Worm (Caenorhabditis elegans) whole organism, L4 larva: ENCODE measurements around the gene smex-1.

Experiments
- F26F4.8 ChIP-seq: fragments of 200-800 bp; sonication (Bioruptor generic); conservative IDR thresholded peaks from 2 replicates; pipeline ENCODE4 v1.3.6; 2022; ENCODE audit warnings: missing genetic modification characterization, missing compliant biosample characterization
- F37D6.2 ChIP-seq: sonication (generic microtip); optimal IDR thresholded peaks from 2 replicates; lab custom pipeline; 2016; ENCODE audit warnings: mild to moderate bottlenecking, missing genetic modification characterization, missing compliant biosample characterization
- R02D3.7 ChIP-seq: fragments of 150-350 bp; sonication (generic microtip); optimal IDR thresholded peaks from 3 replicates; lab custom pipeline; 2014; ENCODE audit warnings: missing biosample characterization, missing genetic modification characterization
- Y48G9A.11 ChIP-seq: fragments of 200-800 bp; sonication (Bioruptor generic); IDR thresholded peaks from 2 replicates; pipeline ENCODE4 v1.3.6; 2022; ENCODE audit warnings: missing genetic modification reagents, missing genetic modification characterization, missing compliant biosample characterization
- ama-1 ChIP-seq: fragments of 150-350 bp; optimal IDR thresholded peaks from 2 replicates; lab custom pipeline; 2014; ENCODE audit warnings: inconsistent platforms, mixed read lengths
- ceh-28 ChIP-seq: fragments of 150-350 bp; optimal IDR thresholded peaks from 2 replicates; lab custom pipeline; 2014; ENCODE audit warnings: missing biosample characterization, missing genetic modification reagents, missing genetic modification characterization
- ceh-62 ChIP-seq: sonication (generic microtip); optimal IDR thresholded peaks from 2 replicates; lab custom pipeline; 2017; ENCODE audit warnings: missing biosample characterization, missing genetic modification characterization
- ctbp-1 ChIP-seq: fragments of 200-800 bp; sonication (Bioruptor generic); IDR thresholded peaks from 2 replicates; pipeline ENCODE4 v1.3.6; 2022; ENCODE audit warnings: missing genetic modification reagents, missing genetic modification characterization, missing compliant biosample characterization
- daf-12 ChIP-seq: fragments of 150-350 bp; optimal IDR thresholded peaks from 2 replicates; lab custom pipeline; 2014; ENCODE audit warnings: missing biosample characterization, missing genetic modification reagents, missing genetic modification characterization
- daf-16 ChIP-seq, 3 experiments: sonication (generic microtip); optimal IDR thresholded peaks; 2 replicates each; lab custom pipeline; 2016 to 2017; ENCODE audit warnings: missing genetic modification characterization in 3 of 3, missing genetic modification reagents in 3 of 3, mild to moderate bottlenecking in 2 of 3, missing compliant biosample characterization in 2 of 3, missing biosample characterization in 1 of 3, moderate library complexity in 1 of 3
- daf-19 ChIP-seq: fragments of 200-800 bp; sonication (Bioruptor generic); conservative IDR thresholded peaks from 2 replicates; pipeline ENCODE4 v1.3.6; 2022; ENCODE audit warnings: missing genetic modification characterization, missing compliant biosample characterization
- daf-8 ChIP-seq: fragments of 200-800 bp; sonication (Bioruptor generic); IDR thresholded peaks from 2 replicates; pipeline ENCODE4 v1.3.6; 2022; ENCODE audit warnings: missing genetic modification characterization, missing compliant biosample characterization
- dmd-6 ChIP-seq: fragments of 200-800 bp; sonication (Bioruptor generic); IDR thresholded peaks from 2 replicates; pipeline ENCODE4 v1.3.6; 2022; ENCODE audit warnings: missing genetic modification reagents, missing genetic modification characterization, missing compliant biosample characterization
- dmd-8 ChIP-seq: fragments of 200-800 bp; sonication (Bioruptor generic); IDR thresholded peaks from 2 replicates; pipeline ENCODE4 v1.3.6; 2022; ENCODE audit warnings: missing genetic modification characterization, missing compliant biosample characterization
- dmd-9 ChIP-seq: fragments of 200-800 bp; sonication (Bioruptor generic); IDR thresholded peaks from 2 replicates; pipeline ENCODE4 v1.3.6; 2022; ENCODE audit warnings: missing genetic modification reagents, missing genetic modification characterization, missing compliant biosample characterization
- duxl-1 ChIP-seq: sonication (generic microtip); optimal IDR thresholded peaks from 2 replicates; lab custom pipeline; 2016; ENCODE audit warnings: mild to moderate bottlenecking, missing genetic modification characterization, moderate library complexity, missing compliant biosample characterization; ENCODE audit not compliant: poor library complexity
- dve-1 ChIP-seq: sonication (generic microtip); optimal IDR thresholded peaks from 2 replicates; lab custom pipeline; 2017; ENCODE audit warnings: antibody characterized with exemption, mild to moderate bottlenecking, missing genetic modification characterization, missing compliant biosample characterization; ENCODE audit not compliant: insufficient read depth
- egl-27 ChIP-seq: sonication (generic microtip); optimal IDR thresholded peaks from 3 replicates; lab custom pipeline; 2017; ENCODE audit warnings: missing biosample characterization, missing genetic modification reagents, missing genetic modification characterization
- hlh-11 ChIP-seq: fragments of 200-800 bp; sonication (Bioruptor generic); optimal IDR thresholded peaks from 2 replicates; lab custom pipeline; 2018; ENCODE audit warnings: mild to moderate bottlenecking, missing genetic modification characterization, missing compliant biosample characterization
- hlh-30 ChIP-seq: sonication (generic microtip); optimal IDR thresholded peaks from 2 replicates; lab custom pipeline; 2017; ENCODE audit warnings: antibody characterized with exemption, mild to moderate bottlenecking, missing genetic modification characterization, missing compliant biosample characterization; ENCODE audit not compliant: insufficient read depth
- jun-1 ChIP-seq: fragments of 150-350 bp; optimal IDR thresholded peaks from 2 replicates; lab custom pipeline; 2014; ENCODE audit warnings: missing biosample characterization, missing genetic modification reagents, missing genetic modification characterization
- lim-7 ChIP-seq: fragments of 200-800 bp; sonication (Bioruptor generic); IDR thresholded peaks from 2 replicates; pipeline ENCODE4 v1.3.6; 2022; ENCODE audit warnings: missing genetic modification characterization, missing compliant biosample characterization
- lin-1 ChIP-seq: fragments of 200-800 bp; sonication (Bioruptor generic); IDR thresholded peaks from 2 replicates; pipeline ENCODE4 v1.3.6; 2022; ENCODE audit warnings: missing genetic modification reagents, missing genetic modification characterization, missing compliant biosample characterization
- lin-29 ChIP-seq: fragments of 200-800 bp; sonication (Bioruptor generic); IDR thresholded peaks from 2 replicates; pipeline ENCODE4 v1.3.6; 2022; ENCODE audit warnings: missing genetic modification reagents, missing genetic modification characterization, missing compliant biosample characterization
- lir-3 ChIP-seq: sonication (generic microtip); optimal IDR thresholded peaks from 2 replicates; lab custom pipeline; 2016; ENCODE audit warnings: mild to moderate bottlenecking, missing genetic modification characterization, missing compliant biosample characterization
- lsy-2 ChIP-seq, 2 experiments: fragments of 150-350 bp in 1 of 2; sonication (generic microtip) in 1 of 2; optimal IDR thresholded peaks; 2 replicates each; lab custom pipeline; 2014 to 2017; ENCODE audit warnings: missing biosample characterization in 2 of 2, missing genetic modification characterization in 2 of 2
- mdt-29 ChIP-seq: fragments of 200-800 bp; sonication (Bioruptor generic); IDR thresholded peaks from 2 replicates; pipeline ENCODE4 v1.3.6; 2022; ENCODE audit warnings: missing genetic modification reagents, missing genetic modification characterization, missing compliant biosample characterization
- mep-1 ChIP-seq: fragments of 150-350 bp; sonication (generic microtip); optimal IDR thresholded peaks from 3 replicates; lab custom pipeline; 2014; ENCODE audit warnings: missing biosample characterization, missing genetic modification characterization
- mes-2 ChIP-seq: sonication (generic microtip); optimal IDR thresholded peaks from 2 replicates; lab custom pipeline; 2016; ENCODE audit warnings: missing genotype, mild to moderate bottlenecking, missing genetic modification characterization, missing compliant biosample characterization; ENCODE audit not compliant: poor library complexity, severe bottlenecking
- mxl-3 ChIP-seq: fragments of 200-800 bp; sonication (Bioruptor generic); optimal IDR thresholded peaks from 2 replicates; lab custom pipeline; 2018; ENCODE audit warnings: mild to moderate bottlenecking, missing genetic modification characterization, missing compliant biosample characterization
- nhr-10 ChIP-seq: fragments of 150-350 bp; optimal IDR thresholded peaks from 2 replicates; lab custom pipeline; 2014; ENCODE audit warnings: missing biosample characterization, missing genetic modification characterization
- nhr-111 ChIP-seq: fragments of 200-800 bp; sonication (Bioruptor generic); optimal IDR thresholded peaks from 2 replicates; lab custom pipeline; 2018; ENCODE audit warnings: mild to moderate bottlenecking, missing genetic modification characterization, missing compliant biosample characterization
- nhr-28 ChIP-seq: fragments of 150-350 bp; optimal IDR thresholded peaks from 2 replicates; lab custom pipeline; 2014; ENCODE audit warnings: missing biosample characterization, missing genetic modification characterization
- nhr-41 ChIP-seq: fragments of 200-800 bp; sonication (Bioruptor generic); IDR thresholded peaks from 2 replicates; pipeline ENCODE4 v1.3.6; 2022; ENCODE audit warnings: missing genetic modification reagents, missing genetic modification characterization, missing compliant biosample characterization
- nhr-42 ChIP-seq: fragments of 200-800 bp; sonication (Bioruptor generic); IDR thresholded peaks from 2 replicates; pipeline ENCODE4 v1.3.6; 2022; ENCODE audit warnings: missing genetic modification characterization, missing compliant biosample characterization
- nhr-76 ChIP-seq: fragments of 150-350 bp; optimal IDR thresholded peaks from 2 replicates; lab custom pipeline; 2014; ENCODE audit warnings: missing biosample characterization, missing genetic modification characterization
- nhr-77 ChIP-seq: fragments of 150-350 bp; optimal IDR thresholded peaks from 2 replicates; lab custom pipeline; 2014; ENCODE audit warnings: missing biosample characterization, missing genetic modification characterization
- pha-4 ChIP-seq, 2 experiments: fragments of 150-350 bp in 1 of 2; fragments of 200-800 bp in 1 of 2; sonication (Bioruptor generic) in 1 of 2; IDR thresholded peaks in 1 of 2; optimal IDR thresholded peaks in 1 of 2; 2 replicates each; pipeline versions ENCODE4 v1.3.6 to Lab custom; 2014 to 2022; ENCODE audit warnings: missing genetic modification characterization in 2 of 2, missing genetic modification reagents in 2 of 2, missing biosample characterization in 1 of 2, missing compliant biosample characterization in 1 of 2
- pqm-1 ChIP-seq: sonication (generic microtip); optimal IDR thresholded peaks from 2 replicates; lab custom pipeline; 2017; ENCODE audit warnings: missing biosample characterization, missing genetic modification characterization
- sdz-12 ChIP-seq: fragments of 200-800 bp; sonication (Bioruptor generic); optimal IDR thresholded peaks from 2 replicates; lab custom pipeline; 2018; ENCODE audit warnings: mild to moderate bottlenecking, missing genetic modification characterization, missing compliant biosample characterization
- spr-3 ChIP-seq: fragments of 200-800 bp; sonication (Bioruptor generic); optimal IDR thresholded peaks from 2 replicates; lab custom pipeline; 2018; ENCODE audit warnings: mild to moderate bottlenecking, missing genetic modification characterization, missing compliant biosample characterization
- tag-97 ChIP-seq: fragments of 200-800 bp; sonication (Bioruptor generic); IDR thresholded peaks from 2 replicates; pipeline ENCODE4 v1.3.6; 2022; ENCODE audit warnings: missing genetic modification characterization, missing compliant biosample characterization
- unc-130 ChIP-seq: sonication (generic microtip); optimal IDR thresholded peaks from 2 replicates; lab custom pipeline; 2016; ENCODE audit warnings: missing genetic modification reagents, missing genetic modification characterization, missing compliant biosample characterization
- unc-39 ChIP-seq: sonication (generic microtip); optimal IDR thresholded peaks from 2 replicates; lab custom pipeline; 2017; ENCODE audit warnings: missing biosample characterization, missing genetic modification characterization
- vab-7 ChIP-seq: fragments of 200-800 bp; sonication (Bioruptor generic); IDR thresholded peaks from 2 replicates; pipeline ENCODE4 v1.3.6; 2022; ENCODE audit warnings: missing genetic modification reagents, missing genetic modification characterization, missing compliant biosample characterization
- zfp-2 ChIP-seq: sonication (generic microtip); optimal IDR thresholded peaks from 2 replicates; lab custom pipeline; 2016; ENCODE audit warnings: mild to moderate bottlenecking, missing genetic modification characterization, missing compliant biosample characterization
- zip-2 ChIP-seq: fragments of 150-350 bp; optimal IDR thresholded peaks from 2 replicates; lab custom pipeline; 2014; ENCODE audit warnings: missing biosample characterization, missing genetic modification characterization
- ztf-7 ChIP-seq: fragments of 150-350 bp; optimal IDR thresholded peaks from 2 replicates; lab custom pipeline; 2014; ENCODE audit warnings: missing biosample characterization, missing genetic modification characterization

smex-1 gene

ce11 chrV:8311210-8311609 lies 15.4 kb upstream of the smex-1 start, which contains the start of gene W02D7.12:
TSS of gene W02D7.12 (plus strand) at chrV:8311510.
- no peak for TF ChIP-seq dmd-9 (GFP tag; lab: Robert Waterston, UW)

- TF ChIP-seq dmd-6 (GFP tag; lab: Robert Waterston, UW) (peak; percentile 72), nhr-41 (GFP tag; lab: Robert Waterston, UW) (no peak), spr-3 (GFP tag; lab: Kevin White, UChicago) (no peak), zip-2 (tag; lab: Kevin White, UChicago) (no peak), vab-7 (GFP tag; lab: Robert Waterston, UW) (no peak), ctbp-1 (no peak), daf-16 (GFP tag; optimal IDR thresholded peaks at IDR 0.05; lab: Kevin White, UChicago) (no peak), daf-16 (tag; optimal IDR thresholded peaks at IDR 0.05; lab: Kevin White, UChicago) (peak; percentile 35), mep-1 (tag; lab: Kevin White, UChicago) (no peak), ceh-62 (tag; lab: Kevin White, UChicago) (no peak), lir-3 (tag; lab: Kevin White, UChicago) (no peak), R02D3.7 (tag; lab: Kevin White, UChicago) (no peak), ztf-7 (tag; lab: Kevin White, UChicago) (no peak), Y48G9A.11 (GFP tag; lab: Robert Waterston, UW) (no peak), mdt-29 (GFP tag; lab: Robert Waterston, UW) (no peak), nhr-10 (no peak), lin-29 (no peak), dve-1 (peak; percentile 46), duxl-1 (tag; lab: Kevin White, UChicago) (no peak), sdz-12 (GFP tag; lab: Kevin White, UChicago) (no peak), lsy-2 (tag; optimal IDR thresholded peaks at IDR 0.05; lab: Kevin White, UChicago) (no peak), nhr-111 (GFP tag; lab: Kevin White, UChicago) (no peak), tag-97 (GFP tag; lab: Robert Waterston, UW) (no peak), F26F4.8 (no peak), daf-12 (no peak), unc-39 (tag; lab: Kevin White, UChicago) (no peak), pqm-1 (tag; lab: Kevin White, UChicago) (peak; percentile 10), lin-1 (no peak), ama-1 (lab: Kevin White, UChicago) (no peak), daf-19 (GFP tag; lab: Robert Waterston, UW) (no peak), pha-4 (GFP tag; IDR thresholded peaks at IDR 0.05; lab: Robert Waterston, UW) (0 out of 2 replicates have a peak, but pooled peaks have one; percentile 11), pha-4 (tag; optimal IDR thresholded peaks at IDR 0.05; lab: Kevin White, UChicago) (no peak), nhr-76 (tag; lab: Kevin White, UChicago) (no peak), unc-130 (no peak), lim-7 (GFP tag; lab: Robert Waterston, UW) (no peak), daf-8 (GFP tag; lab: Robert Waterston, UW) (no peak), jun-1 (no peak), dmd-8 (no peak)
These were observed 11.9 kb upstream of the smex-1 start, which contains the start of gene clec-218 for ce11 chrV:8307681-8308080. TSS of gene clec-218 (plus strand) at chrV:8307942.

ce11 chrV:8307013-8307412 lies 11.2 kb upstream of the smex-1 start:
- TF ChIP-seq zfp-2 (tag; lab: Kevin White, UChicago) (no peak), F37D6.2 (no peak), dve-1 (peak; percentile 65), Y48G9A.11 (GFP tag; lab: Robert Waterston, UW) (no peak), hlh-30 (tag; lab: Kevin White, UChicago) (peak; percentile 54), dmd-6 (GFP tag; lab: Robert Waterston, UW) (peak; percentile 82), ceh-28 (tag; lab: Kevin White, UChicago) (no peak), pqm-1 (tag; lab: Kevin White, UChicago) (peak; percentile 63), egl-27 (tag; lab: Kevin White, UChicago) (no peak), mes-2 (tag; lab: Kevin White, UChicago) (no peak), mxl-3 (GFP tag; lab: Kevin White, UChicago) (peak; percentile 64), nhr-77 (peak; percentile 33), sdz-12 (GFP tag; lab: Kevin White, UChicago) (no peak), F26F4.8 (no peak), nhr-42 (no peak), hlh-11 (tag; lab: Kevin White, UChicago) (peak; percentile 65), lim-7 (GFP tag; lab: Robert Waterston, UW) (no peak), nhr-28 (tag; lab: Kevin White, UChicago) (peak; percentile 60)
